Fruit fly (Drosophila melanogaster): Measurements from ENCODE around the gene CHMP2B.
A peak's percentile ranks its signal among the peaks of the same experiment; 100 is the strongest.

CHMP2B gene

dm6 chr3L:5133704-5134430 is 5.6 kb upstream of the CHMP2B start, which contains the start of gene Yod1 (continued):
- TF ChIP-seq Meics (GFP tag; optimal IDR thresholded peaks at IDR 0.05) (no peak), CG11398 (GFP tag; optimal IDR thresholded peaks at IDR 0.05) (no peak), CG10565 (GFP tag; optimal IDR thresholded peaks at IDR 0.05) (no peak), eyg (GFP tag; optimal IDR thresholded peaks at IDR 0.05) (no peak), CG17802 (tag; optimal IDR thresholded peaks at IDR 0.05) (no peak), Vsx1 (GFP tag; optimal IDR thresholded peaks at IDR 0.05) (peak; percentile 35), CG11723 (GFP tag; optimal IDR thresholded peaks at IDR 0.05) (no peak), CG7963 (GFP tag; IDR thresholded peaks at IDR 0.05; ENCODE audit: partially characterized antibody) (peak; percentile 73), maf-S (GFP tag; optimal IDR thresholded peaks at IDR 0.05) (no peak), Ets97D (GFP tag; optimal IDR thresholded peaks at IDR 0.05) (peak; percentile 36), CG18262 (tag; optimal IDR thresholded peaks at IDR 0.05) (no peak), CG13775 (GFP tag; optimal IDR thresholded peaks at IDR 0.05) (no peak), CG3163 (GFP tag; optimal IDR thresholded peaks at IDR 0.05) (no peak), Hsf (GFP tag; optimal IDR thresholded peaks at IDR 0.05) (no peak), Ptx1 (GFP tag; IDR thresholded peaks at IDR 0.05) (no peak), CG9932 (GFP tag; IDR thresholded peaks at IDR 0.05) (no peak), CG18476 (GFP tag; optimal IDR thresholded peaks at IDR 0.05) (no peak), chm (GFP tag; IDR thresholded peaks at IDR 0.05) (no peak), CG9817 (tag; optimal IDR thresholded peaks at IDR 0.05) (no peak), CG12155 (GFP tag; optimal IDR thresholded peaks at IDR 0.05) (no peak), bowl (GFP tag; IDR thresholded peaks at IDR 0.05) (no peak), toy (GFP tag; IDR thresholded peaks at IDR 0.05) (no peak), sna (GFP tag; IDR thresholded peaks at IDR 0.05; ENCODE audit: partially characterized antibody) (peak; percentile 77), CkIIα-i1 (GFP tag; IDR thresholded peaks at IDR 0.05) (no peak), CG2116 (GFP tag; optimal IDR thresholded peaks at IDR 0.05) (peak; percentile 93), Mad (GFP tag; optimal IDR thresholded peaks at IDR 0.05) (no peak), gsb-n (tag; optimal IDR thresholded peaks at IDR 0.05) (no peak), Poxn (GFP tag; IDR thresholded peaks at IDR 0.05) (no peak), aop (GFP tag; IDR thresholded peaks at IDR 0.05) (no peak), CG7372 (GFP tag; IDR thresholded peaks at IDR 0.05) (no peak), CG18764 (GFP tag; optimal IDR thresholded peaks at IDR 0.05) (no peak), Nf-YC (tag; optimal IDR thresholded peaks at IDR 0.05) (peak; percentile 17), CG3065 (GFP tag; optimal IDR thresholded peaks at IDR 0.05) (no peak), CG7786 (GFP tag; optimal IDR thresholded peaks at IDR 0.05) (no peak), CG4730 (GFP tag; IDR thresholded peaks at IDR 0.05) (no peak), CG10431 (GFP tag; optimal IDR thresholded peaks at IDR 0.05) (no peak), CG1832 (GFP tag; optimal IDR thresholded peaks at IDR 0.05) (no peak), Trl (optimal IDR thresholded peaks at IDR 0.05) (no peak), Trl (GFP tag; optimal IDR thresholded peaks at IDR 0.05) (no peak), tin (GFP tag; optimal IDR thresholded peaks at IDR 0.05) (no peak), CG1529 (GFP tag; optimal IDR thresholded peaks at IDR 0.05) (no peak), Six4 (GFP tag; optimal IDR thresholded peaks at IDR 0.05) (no peak), CG6689 (GFP tag; IDR thresholded peaks at IDR 0.05) (no peak)

- no peak for TF ChIP-seq E2f1 (GFP tag; IDR thresholded peaks at IDR 0.05)
- peak; percentile 48 for TF ChIP-seq row (GFP tag; IDR thresholded peaks at IDR 0.05)
- TF ChIP-seq corto (GFP tag; optimal IDR thresholded peaks at IDR 0.05): no peak
- 0 out of 3 replicates have a peak, but pooled peaks have one; percentile 14 for TF ChIP-seq CG34224 (GFP tag; IDR thresholded peaks at IDR 0.05; ENCODE audit: partially characterized antibody)
- no peak for TF ChIP-seq Hr39 (optimal IDR thresholded peaks at IDR 0.05)
- peak; percentile 57 to 94 for TF ChIP-seq crp (GFP tag; optimal IDR thresholded peaks at IDR 0.05)
- TF ChIP-seq CG32532 (GFP tag; IDR thresholded peaks at IDR 0.05): 0 out of 2 replicates have a peak, but pooled peaks have one; percentile 8
- peak; percentile 26 for TF ChIP-seq CG15514 (GFP tag; optimal IDR thresholded peaks at IDR 0.05)
- no peak for TF ChIP-seq otp (GFP tag; IDR thresholded peaks at IDR 0.05)
- TF ChIP-seq Dref (GFP tag; IDR thresholded peaks at IDR 0.05): 0 out of 2 replicates have a peak, but pooled peaks have one; percentile 29
- TF ChIP-seq Med (GFP tag): peak; percentile 70
- TF ChIP-seq hth (optimal IDR thresholded peaks at IDR 0.05): no peak
Observed at dm6 chr3L:5136123-5136522, 3.3 kb upstream of the CHMP2B start, which contains the start of the genes CG10674 and CG4611. Gene CG10674, minus strand, starts transcription at chr3L:5136292. Gene CG4611, plus strand, starts transcription at chr3L:5136376.

Measured in whole organism, embryonic.